Worm (Caenorhabditis elegans) whole organism, young adult: ENCODE data around the gene srb-12.

Source experiments
- B0035.1 ChIP-seq: sonication (generic microtip); optimal IDR thresholded peaks from 2 replicates; lab custom pipeline; 2016; ENCODE audit warnings: missing genetic modification characterization, mild to moderate bottlenecking, missing compliant biosample characterization, missing genotype, missing genetic modification reagents
- dpl-1 ChIP-seq: fragments of 150-350 bp; optimal IDR thresholded peaks from 2 replicates; lab custom pipeline; 2014; ENCODE audit warnings: missing biosample characterization, missing genetic modification reagents, missing genetic modification characterization
- ekl-4 ChIP-seq: fragments of 200-800 bp; sonication (Bioruptor generic); IDR thresholded peaks from 2 replicates; pipeline ENCODE4 v1.3.6; 2022; ENCODE audit warnings: missing genetic modification reagents, missing genetic modification characterization, missing compliant biosample characterization
- madf-6 ChIP-seq: fragments of 200-800 bp; sonication (Bioruptor generic); IDR thresholded peaks from 2 replicates; pipeline ENCODE4 v1.3.6; 2022; ENCODE audit warnings: missing genetic modification reagents, missing genetic modification characterization, missing compliant biosample characterization
- nfyb-1 ChIP-seq: fragments of 200-800 bp; sonication (Bioruptor generic); IDR thresholded peaks from 2 replicates; pipeline ENCODE4 v1.3.6; 2022; ENCODE audit warnings: missing genetic modification reagents, missing genetic modification characterization, missing compliant biosample characterization
- nhr-90 ChIP-seq: sonication (generic microtip); optimal IDR thresholded peaks from 2 replicates; lab custom pipeline; 2016; ENCODE audit warnings: missing genotype, mild to moderate bottlenecking, missing genetic modification characterization, missing compliant biosample characterization
- pbrm-1 ChIP-seq: fragments of 200-800 bp; sonication (Bioruptor generic); IDR thresholded peaks from 2 replicates; pipeline ENCODE4 v1.3.6; 2022; ENCODE audit warnings: missing genetic modification reagents, missing genetic modification characterization, missing compliant biosample characterization
- sea-2 ChIP-seq: fragments of 200-800 bp; sonication (Bioruptor generic); IDR thresholded peaks from 2 replicates; pipeline ENCODE4 v1.3.6; 2022; ENCODE audit warnings: missing genetic modification characterization, missing compliant biosample characterization
- snpc-3.4 ChIP-seq: sonication (generic microtip); optimal IDR thresholded peaks from 2 replicates; lab custom pipeline; 2017; ENCODE audit warnings: missing genetic modification characterization, mild to moderate bottlenecking, missing compliant biosample characterization, antibody characterized with exemption, moderate library complexity, missing genotype, missing genetic modification reagents
- sptf-2 ChIP-seq: fragments of 200-800 bp; sonication (Bioruptor generic); optimal IDR thresholded peaks from 2 replicates; lab custom pipeline; 2018; ENCODE audit warnings: mild to moderate bottlenecking, missing genetic modification characterization, missing compliant biosample characterization

- TF ChIP-seq madf-6 (no peak), sea-2 (no peak), nfyb-1 (GFP tag; lab: Robert Waterston, UW) (no peak), B0035.1 (tag; lab: Kevin White, UChicago) (no peak), nhr-90 (tag; lab: Kevin White, UChicago) (no peak), sptf-2 (GFP tag; lab: Kevin White, UChicago) (no peak), ekl-4 (GFP tag; lab: Robert Waterston, UW) (no peak), pbrm-1 (no peak), snpc-3.4 (no peak), dpl-1 (no peak)
Observed at ce11 chrII:5120612-5121011, 33.8 kb downstream of the srb-12 start.
